Fruit fly (Drosophila melanogaster): ENCODE results near the gene CG6793.

The CG6793 gene

dm6 chr3L:12050629-12051028 lies 8.4 kb downstream of the CG6793 start (continued):
- TF ChIP-seq CG17829 (tag; optimal IDR thresholded peaks at IDR 0.05), result peak; percentile 6
- no peak for TF ChIP-seq CG2199 (GFP tag; IDR thresholded peaks at IDR 0.05)
- TF ChIP-seq CG11247 (GFP tag; IDR thresholded peaks at IDR 0.05), result no peak
- TF ChIP-seq eve (GFP tag; optimal IDR thresholded peaks at IDR 0.05), result no peak
- TF ChIP-seq CG9609 (GFP tag; optimal IDR thresholded peaks at IDR 0.05), result no peak
- TF ChIP-seq knrl (GFP tag; IDR thresholded peaks at IDR 0.05; ENCODE audit: partially characterized antibody), result no peak
- no peak for TF ChIP-seq Ets97D (GFP tag; optimal IDR thresholded peaks at IDR 0.05)
- no peak for TF ChIP-seq h (optimal IDR thresholded peaks at IDR 0.05)
- no peak for TF ChIP-seq CG8944 (GFP tag; optimal IDR thresholded peaks at IDR 0.05)
- TF ChIP-seq rib (GFP tag; IDR thresholded peaks at IDR 0.05), result no peak
- no peak for TF ChIP-seq CG10431 (GFP tag; optimal IDR thresholded peaks at IDR 0.05)
- TF ChIP-seq D19A (tag; optimal IDR thresholded peaks at IDR 0.05), result peak; percentile 29
- TF ChIP-seq CG7839 (tag; optimal IDR thresholded peaks at IDR 0.05), result peak; percentile 56
- no peak for TF ChIP-seq CG1602 (GFP tag; optimal IDR thresholded peaks at IDR 0.05)
- TF ChIP-seq Jarid2 (GFP tag; optimal IDR thresholded peaks at IDR 0.05), result no peak
- TF ChIP-seq Dbx (GFP tag; IDR thresholded peaks at IDR 0.05), result no peak
- no peak for TF ChIP-seq pho (GFP tag; optimal IDR thresholded peaks at IDR 0.05)
- TF ChIP-seq Meics (GFP tag; optimal IDR thresholded peaks at IDR 0.05), result peak; percentile 24
- TF ChIP-seq CG34224 (GFP tag; IDR thresholded peaks at IDR 0.05; ENCODE audit: partially characterized antibody), result no peak
- TF ChIP-seq Sry-δ (GFP tag; optimal IDR thresholded peaks at IDR 0.05), result no peak
- no peak for TF ChIP-seq CG7987 (GFP tag; optimal IDR thresholded peaks at IDR 0.05)
- TF ChIP-seq cwo (GFP tag; optimal IDR thresholded peaks at IDR 0.05), result no peak
- no peak for TF ChIP-seq CG3065 (GFP tag; optimal IDR thresholded peaks at IDR 0.05)
- TF ChIP-seq CG7556 (GFP tag; optimal IDR thresholded peaks at IDR 0.05), result no peak
- no peak for TF ChIP-seq CG4328 (GFP tag; optimal IDR thresholded peaks at IDR 0.05)
- TF ChIP-seq gce (GFP tag; IDR thresholded peaks at IDR 0.05), result no peak
- peak; percentile 26; the same call in 1 of the 2 replicates for TF ChIP-seq CG4730 (GFP tag; IDR thresholded peaks at IDR 0.05)
- TF ChIP-seq usp (GFP tag; optimal IDR thresholded peaks at IDR 0.05), result no peak
- no peak for TF ChIP-seq Trl (optimal IDR thresholded peaks at IDR 0.05)
- no peak for TF ChIP-seq Trl (GFP tag; optimal IDR thresholded peaks at IDR 0.05)
- no peak for TF ChIP-seq gro (GFP tag; optimal IDR thresholded peaks at IDR 0.05)
- TF ChIP-seq insv (GFP tag; optimal IDR thresholded peaks at IDR 0.05), result no peak
- no peak for TF ChIP-seq slp2 (GFP tag; optimal IDR thresholded peaks at IDR 0.05)
- peak; percentile 61 for TF ChIP-seq vvl (GFP tag; IDR thresholded peaks at IDR 0.05)
- no peak for TF ChIP-seq CG6654 (GFP tag; optimal IDR thresholded peaks at IDR 0.05)
- TF ChIP-seq CG8388 (GFP tag; optimal IDR thresholded peaks at IDR 0.05), result peak; percentile 4
- TF ChIP-seq trem (tag; optimal IDR thresholded peaks at IDR 0.05), result no peak
- TF ChIP-seq Atf3 (GFP tag; optimal IDR thresholded peaks at IDR 0.05), result no peak
- TF ChIP-seq hkb (optimal IDR thresholded peaks at IDR 0.05), result no peak
- TF ChIP-seq hkb (GFP tag; IDR thresholded peaks at IDR 0.05), result peak; percentile 60; the same call in 1 of the 2 replicates
- no peak for TF ChIP-seq CG8765 (GFP tag; IDR thresholded peaks at IDR 0.05)
- TF ChIP-seq Chrac-16 (GFP tag; optimal IDR thresholded peaks at IDR 0.05), result no peak
- TF ChIP-seq bowl (GFP tag; IDR thresholded peaks at IDR 0.05), result 0 out of 2 replicates have a peak, but pooled peaks have one; percentile 21
- no peak for TF ChIP-seq CG30431 (GFP tag; optimal IDR thresholded peaks at IDR 0.05)
- no peak for TF ChIP-seq pum (GFP tag; optimal IDR thresholded peaks at IDR 0.05)
- TF ChIP-seq vnd (GFP tag; IDR thresholded peaks at IDR 0.05; ENCODE audit: partially characterized antibody), result no peak
- peak; percentile 44; the same call in 1 of the 2 replicates for TF ChIP-seq CG14667 (GFP tag; IDR thresholded peaks at IDR 0.05)
- no peak for TF ChIP-seq ems (GFP tag; optimal IDR thresholded peaks at IDR 0.05)
- TF ChIP-seq sc (optimal IDR thresholded peaks at IDR 0.05), result no peak
- no peak for TF ChIP-seq sc (GFP tag; optimal IDR thresholded peaks at IDR 0.05)
- TF ChIP-seq CG2120 (GFP tag; optimal IDR thresholded peaks at IDR 0.05), result no peak
- TF ChIP-seq Stat92E (GFP tag; optimal IDR thresholded peaks at IDR 0.05), result no peak
- 0 out of 2 replicates have a peak, but pooled peaks have one; percentile 50 for TF ChIP-seq Taf1 (GFP tag; IDR thresholded peaks at IDR 0.05)
